Worm (Caenorhabditis elegans): ENCODE results near the gene rnh-1.2.

ce11 chrII:9859575-9859974 is 17.7 kb upstream of the rnh-1.2 start, which contains the start of gene chil-5:
- TF ChIP-seq unc-62 (GFP tag; optimal IDR thresholded peaks at IDR 0.05), result no peak
- TF ChIP-seq elt-3 (tag; optimal IDR thresholded peaks at IDR 0.05), result no peak
- TF ChIP-seq lin-13 (tag; optimal IDR thresholded peaks at IDR 0.05), result no peak
